Fruit fly (Drosophila melanogaster): ENCODE measurements around the gene tal-2A.

The tal-2A gene

DNA sequence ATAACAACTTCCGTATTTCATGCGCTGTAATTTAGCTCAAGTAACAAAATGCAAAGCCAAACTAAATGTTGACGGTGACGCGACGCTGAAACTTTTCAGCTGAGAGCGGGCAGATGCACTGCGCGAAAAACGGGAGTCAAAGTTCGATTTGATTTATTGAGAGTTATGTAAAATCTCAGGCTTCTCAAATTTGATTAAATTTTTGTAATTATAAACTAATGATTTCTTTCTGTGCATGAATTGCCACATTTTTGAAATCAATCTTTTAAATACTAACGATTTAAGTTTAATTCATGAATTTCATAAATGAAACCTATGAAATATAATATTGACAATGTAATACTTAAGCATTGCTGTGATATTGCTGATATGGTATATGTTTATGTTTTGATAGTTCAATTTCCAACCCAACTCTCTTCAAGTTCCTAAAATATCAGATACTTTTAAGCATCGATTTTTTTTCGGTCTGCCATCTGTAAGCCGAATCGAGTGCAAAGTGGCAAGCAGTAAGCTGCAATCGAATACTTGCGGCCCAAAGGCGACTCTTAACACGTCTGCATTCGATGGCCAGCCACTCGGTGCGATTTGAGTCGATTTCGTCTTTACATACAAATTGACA lies 9.8 kb downstream of the tal-2A start:
- no peak for TF ChIP-seq noc (tag; optimal IDR thresholded peaks at IDR 0.05)

DNA sequence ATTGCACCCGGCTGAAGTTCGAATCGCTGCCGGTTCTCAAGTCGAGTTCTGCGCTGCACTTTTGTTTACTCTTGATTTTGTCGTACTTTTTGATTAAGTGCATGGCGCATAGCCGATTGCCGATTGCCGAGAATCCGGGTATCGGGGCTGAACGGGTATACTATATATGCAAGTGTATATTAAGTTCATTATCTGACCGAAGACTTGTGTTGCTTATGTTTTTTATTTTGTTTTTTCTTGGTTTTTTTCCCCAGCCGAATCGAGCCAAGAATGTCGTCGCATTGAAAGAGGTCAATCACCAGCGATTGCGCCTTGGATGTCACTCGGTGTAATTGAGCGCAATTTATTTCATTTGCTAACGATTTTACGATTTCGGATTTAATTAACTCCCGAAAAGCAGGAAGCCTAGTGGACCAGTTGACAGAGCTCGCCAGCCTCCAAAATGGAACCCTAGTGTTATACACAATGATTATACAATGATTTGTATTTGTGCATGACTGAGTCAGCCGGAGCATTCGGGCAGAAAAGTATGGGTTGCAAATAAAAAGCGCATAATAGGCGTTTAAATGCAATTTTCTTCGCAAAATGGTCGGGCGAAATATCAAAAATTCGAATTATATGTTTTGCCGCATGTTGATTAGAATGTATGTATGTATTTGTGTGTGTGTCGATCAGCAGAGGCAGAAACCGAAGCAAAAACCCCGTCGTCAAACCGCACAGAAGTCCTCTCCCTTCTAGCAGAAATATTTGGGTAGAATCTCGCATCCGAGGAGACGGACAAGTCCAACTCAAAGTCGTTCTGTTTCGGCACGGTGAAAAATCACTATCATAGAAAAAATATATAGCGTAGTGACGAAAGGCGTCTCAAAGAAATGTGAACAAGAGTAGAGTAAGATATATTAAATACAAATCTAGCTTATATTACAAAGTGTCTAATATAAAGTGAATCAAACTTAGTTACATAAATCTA lies 15.3 kb downstream of the tal-2A start, which contains the start of gene Mst87F:
Gene Mst87F (minus strand): TSS at position 56 of the 970 bp plus-strand sequence.
- no peak for TF ChIP-seq noc (tag; optimal IDR thresholded peaks at IDR 0.05)

DNA sequence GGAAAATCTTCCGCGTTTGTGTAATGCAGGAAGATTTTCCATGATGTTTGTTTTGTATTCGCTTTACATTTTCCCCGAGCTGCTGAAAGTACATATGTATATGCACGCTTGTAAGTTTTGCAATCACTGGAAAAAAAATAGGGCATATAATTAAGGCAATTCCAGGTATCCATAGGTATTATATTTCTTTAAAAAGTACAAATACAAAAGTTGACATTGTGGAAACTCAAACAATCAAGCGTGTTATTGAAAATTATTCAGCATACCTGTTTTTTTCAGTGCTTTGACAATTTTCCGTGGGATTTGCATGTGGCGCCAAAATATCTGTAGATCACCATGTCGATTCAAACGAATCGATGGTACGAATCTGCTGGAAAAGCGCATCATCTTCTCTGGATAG lies 18.1 kb downstream of the tal-2A start:
- TF ChIP-seq noc (tag; optimal IDR thresholded peaks at IDR 0.05), result no peak

DNA sequence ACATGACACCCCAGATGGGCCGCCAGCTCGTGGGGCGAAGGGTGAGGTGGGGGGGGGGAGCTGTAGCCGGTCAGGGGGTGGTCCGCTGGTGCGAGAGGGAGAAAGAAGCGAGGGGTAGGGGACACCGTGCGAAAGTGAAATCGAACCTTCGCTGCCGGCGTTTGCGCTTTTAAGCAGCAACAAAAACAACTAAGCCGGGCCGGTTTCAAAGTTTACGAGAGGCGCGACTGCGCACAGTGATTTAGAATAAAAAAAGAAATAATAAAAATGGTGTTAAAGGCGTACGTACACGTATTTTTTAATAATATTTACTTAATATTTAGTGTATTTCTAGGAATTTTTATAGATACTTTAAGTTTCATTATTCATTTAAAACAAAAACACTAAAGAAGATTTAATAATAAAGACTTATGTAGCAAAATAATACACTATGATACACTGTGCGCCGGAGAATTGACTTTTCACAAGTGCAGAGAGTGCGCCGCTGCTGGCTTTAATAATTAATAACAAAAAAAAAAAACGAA lies 18.7 kb downstream of the tal-2A start:
- peak; percentile 43 for TF ChIP-seq noc (tag; optimal IDR thresholded peaks at IDR 0.05)

DNA sequence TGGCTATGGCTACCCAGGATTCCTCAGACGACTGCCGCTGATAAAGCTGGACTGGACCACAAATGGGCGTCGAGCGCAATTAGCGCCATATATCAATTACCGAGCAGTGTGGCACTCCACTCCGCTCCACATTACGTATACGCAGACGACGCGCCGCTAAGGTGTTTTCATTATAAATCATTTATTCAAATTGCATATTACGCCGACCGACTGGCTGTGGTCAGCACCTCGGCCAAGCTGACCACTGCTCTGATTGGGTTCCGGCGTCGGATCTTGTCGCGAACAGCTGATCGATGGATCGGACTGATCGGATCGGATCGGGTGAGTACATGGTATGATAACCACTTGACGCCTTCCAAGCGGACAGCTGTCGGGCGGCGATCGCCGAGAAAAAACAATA lies 20.0 kb downstream of the tal-2A start:
- no peak for TF ChIP-seq noc (tag; optimal IDR thresholded peaks at IDR 0.05)

DNA sequence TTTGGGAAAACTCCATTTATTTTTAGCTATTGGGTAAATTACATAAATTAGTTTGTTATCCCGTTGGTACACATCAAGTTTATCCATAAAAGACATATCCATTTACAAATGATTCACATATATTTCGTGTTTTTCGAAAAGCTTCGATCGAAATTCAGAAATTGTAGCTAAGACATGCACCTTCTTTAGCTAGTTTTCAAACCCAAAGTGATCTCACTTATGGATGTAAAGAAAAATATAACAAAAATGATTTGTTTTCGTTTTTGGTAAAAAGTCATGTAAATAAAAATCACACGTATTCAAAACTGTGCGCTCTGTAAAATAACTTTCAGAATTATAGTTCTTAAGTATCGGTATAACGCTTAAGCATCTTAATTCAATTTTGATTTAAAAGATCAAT lies 20.6 kb downstream of the tal-2A start:
- no peak for TF ChIP-seq noc (tag; optimal IDR thresholded peaks at IDR 0.05)

DNA sequence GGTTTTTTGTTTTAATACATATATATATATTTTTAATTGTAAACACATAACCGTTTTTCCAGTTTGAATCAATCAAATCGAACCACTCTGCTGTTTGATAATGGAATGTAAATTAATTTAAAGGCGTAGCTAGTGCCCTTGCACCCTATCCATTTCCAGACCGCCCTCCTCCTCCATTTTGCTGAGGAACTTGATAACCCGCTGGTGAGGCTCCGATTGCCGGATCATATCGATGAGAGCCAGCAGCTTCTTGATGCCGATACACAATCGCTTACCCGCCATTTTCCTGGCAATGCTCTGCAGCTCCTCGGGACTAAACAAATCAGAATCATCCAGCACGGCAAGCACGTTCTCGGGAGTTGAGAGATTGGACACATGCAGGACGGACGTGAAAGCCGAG lies 21.6 kb downstream of the tal-2A start:
- TF ChIP-seq noc (tag; optimal IDR thresholded peaks at IDR 0.05), result no peak

DNA sequence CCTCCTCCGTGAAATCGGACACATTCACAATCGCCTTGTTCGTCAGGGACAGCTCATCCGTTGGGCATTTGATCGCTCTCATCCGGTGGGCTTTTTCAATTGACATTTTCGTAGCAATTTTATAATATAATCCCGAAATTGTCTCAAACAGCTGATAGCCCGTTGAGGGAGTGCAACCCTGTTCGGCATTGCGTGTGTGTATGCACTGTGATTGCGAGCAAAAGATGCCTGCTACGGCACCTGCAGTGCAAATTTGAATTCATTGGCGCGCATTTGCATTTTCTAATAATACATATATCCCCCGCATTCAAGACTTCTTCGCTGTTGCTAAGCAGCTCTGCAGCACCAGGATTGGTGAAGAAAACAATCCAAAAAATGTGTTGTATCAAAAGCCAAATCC lies 24.9 kb downstream of the tal-2A start, which contains the start of gene Nsf2:
Gene Nsf2 (minus strand): TSS at position 185 of the 400 bp plus-strand sequence.
- TF ChIP-seq noc (tag; optimal IDR thresholded peaks at IDR 0.05), result no peak

DNA sequence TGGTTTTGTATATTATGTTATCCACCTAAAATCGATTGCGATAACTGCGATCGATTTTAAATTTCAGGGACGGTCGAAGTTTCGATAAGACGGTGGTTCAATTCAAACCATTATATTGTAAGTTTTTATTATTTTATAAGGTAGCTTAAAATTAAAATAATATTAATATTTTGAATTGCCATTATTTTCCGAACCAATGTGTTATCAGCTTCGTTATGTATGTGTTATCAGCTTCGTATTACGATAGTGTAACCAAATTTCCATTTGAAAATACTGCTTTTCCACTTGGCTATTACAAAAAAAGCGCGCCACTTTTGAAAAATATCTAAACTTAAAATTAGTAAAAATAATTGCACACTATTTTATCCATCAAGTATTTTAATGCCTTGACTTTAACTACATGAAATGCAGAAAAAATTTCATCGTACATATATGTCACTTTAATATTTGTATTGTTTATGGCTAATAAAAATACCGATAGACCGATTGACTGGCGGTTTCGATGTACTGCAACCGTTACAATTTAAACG lies 27.0 kb downstream of the tal-2A start, which contains the start of gene CG31495:
Gene CG31495 (minus strand): TSS at position 52 of the 530 bp plus-strand sequence.
- TF ChIP-seq noc (tag; optimal IDR thresholded peaks at IDR 0.05), result no peak

DNA sequence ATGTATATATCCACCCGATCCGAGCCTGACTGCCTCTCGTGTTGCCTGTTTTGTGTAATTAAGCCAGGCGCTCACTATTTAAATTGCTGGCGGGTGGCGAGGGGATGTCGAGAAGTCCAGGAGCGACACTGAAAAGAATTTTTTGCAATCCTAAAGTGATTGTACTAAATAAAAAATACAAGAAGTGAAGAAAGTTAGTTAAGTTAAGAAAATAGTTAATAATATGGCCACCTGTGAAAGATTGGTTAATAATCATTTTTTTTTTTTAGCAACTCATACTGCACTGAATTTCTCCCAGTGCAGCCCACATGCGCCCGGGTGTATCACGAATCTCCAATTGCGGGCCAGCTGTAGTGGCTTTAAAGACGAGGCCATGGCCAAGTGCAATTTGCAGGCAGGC lies 28.0 kb downstream of the tal-2A start:
- TF ChIP-seq noc (tag; optimal IDR thresholded peaks at IDR 0.05), result no peak

DNA sequence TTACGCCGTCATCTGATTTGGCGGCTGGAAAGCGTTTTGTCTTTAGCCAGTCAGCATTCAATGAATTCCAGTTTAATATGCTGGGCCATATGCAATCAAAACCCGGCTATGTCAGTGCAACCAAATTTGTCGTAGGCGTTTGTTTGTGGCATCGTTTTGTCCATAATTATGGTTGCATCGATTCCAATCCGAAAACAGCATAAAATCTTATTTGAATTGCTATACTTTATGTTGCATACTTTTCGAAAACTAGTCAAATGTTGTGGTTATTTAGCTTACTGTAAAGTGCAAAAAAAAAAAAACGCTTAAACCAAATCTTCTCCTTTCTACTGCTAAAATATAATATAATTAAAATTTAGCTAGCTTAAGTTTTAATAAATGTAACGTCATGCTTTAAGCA lies 29.6 kb downstream of the tal-2A start:
- TF ChIP-seq noc (tag; optimal IDR thresholded peaks at IDR 0.05), result no peak

DNA sequence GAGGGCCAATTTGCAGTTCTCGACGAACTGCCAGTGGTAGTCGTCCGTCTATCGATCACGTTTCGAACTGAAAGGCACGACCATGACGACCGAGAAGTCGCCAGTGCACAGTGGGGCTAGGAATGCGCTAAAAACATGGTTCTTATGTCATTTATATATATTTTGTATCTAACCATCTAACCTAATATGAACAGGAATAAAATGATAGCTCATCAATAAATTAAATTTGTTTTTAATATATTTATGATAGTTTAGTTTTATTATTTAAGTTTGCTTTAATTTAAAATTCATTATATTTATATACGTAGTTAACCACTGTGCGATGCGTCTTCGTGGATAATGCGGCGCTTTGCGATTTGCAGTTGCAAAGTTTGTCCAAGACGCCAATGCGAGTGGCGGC lies 30.7 kb downstream of the tal-2A start:
- no peak for TF ChIP-seq noc (tag; optimal IDR thresholded peaks at IDR 0.05)

DNA sequence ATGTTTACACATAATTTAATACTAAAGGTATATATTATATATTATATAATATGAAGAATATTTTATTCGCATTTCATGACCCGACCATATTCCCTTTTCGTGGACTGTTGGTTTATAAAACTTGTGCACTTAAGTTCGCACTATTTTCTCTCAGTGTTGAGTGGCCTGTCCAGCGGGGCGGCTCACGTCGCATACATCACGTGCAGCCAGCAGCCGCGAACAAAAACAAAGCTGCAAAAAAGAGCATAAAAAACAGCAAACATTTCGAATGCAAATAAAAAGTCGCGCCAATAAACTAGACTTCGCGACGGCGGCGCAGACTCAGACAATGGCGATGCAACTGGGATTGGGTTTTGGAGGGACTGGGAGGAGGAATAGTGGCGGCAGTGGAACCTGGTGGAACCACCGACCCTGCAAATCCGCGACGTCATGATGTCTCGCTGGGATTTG lies 32.4 kb downstream of the tal-2A start:
- no peak for TF ChIP-seq noc (tag; optimal IDR thresholded peaks at IDR 0.05)

DNA sequence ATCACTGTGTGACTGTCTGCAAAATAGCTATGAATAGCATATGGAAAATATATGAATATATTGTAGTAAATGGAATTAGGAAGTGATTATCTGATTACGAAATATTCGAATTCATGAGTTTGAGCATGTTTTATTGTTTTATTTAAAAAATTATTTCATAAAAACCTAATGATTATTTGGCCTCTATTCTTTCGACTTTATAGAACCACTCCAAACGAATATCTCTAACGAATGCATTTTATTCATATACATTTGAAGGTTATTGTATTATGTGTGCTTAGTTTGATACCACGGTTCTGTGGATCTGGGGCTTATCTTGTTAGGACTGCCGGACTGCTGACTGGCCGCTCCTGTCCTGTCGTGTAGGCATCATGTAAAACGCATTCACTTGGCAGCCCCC lies 33.0 kb downstream of the tal-2A start:
- no peak for TF ChIP-seq noc (tag; optimal IDR thresholded peaks at IDR 0.05)

DNA sequence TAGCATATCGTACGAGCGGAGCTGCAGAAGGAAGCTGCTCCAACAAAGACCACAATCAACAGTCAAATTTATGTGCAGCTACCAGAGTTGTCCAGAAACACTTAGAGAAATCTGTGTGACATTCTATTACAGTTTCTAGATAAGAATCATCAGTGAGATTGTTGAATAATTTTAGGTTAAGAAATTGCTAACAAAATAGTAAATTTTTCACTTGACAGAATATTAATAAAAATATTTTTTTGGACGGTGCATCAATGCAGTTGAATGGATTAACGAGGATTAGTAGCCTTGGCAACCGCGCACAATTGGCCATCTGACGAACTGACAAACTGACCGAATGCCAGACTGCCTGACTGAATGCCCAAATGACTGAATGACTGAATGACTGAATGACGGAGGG lies 34.4 kb downstream of the tal-2A start:
- TF ChIP-seq noc (tag; optimal IDR thresholded peaks at IDR 0.05), result no peak

DNA sequence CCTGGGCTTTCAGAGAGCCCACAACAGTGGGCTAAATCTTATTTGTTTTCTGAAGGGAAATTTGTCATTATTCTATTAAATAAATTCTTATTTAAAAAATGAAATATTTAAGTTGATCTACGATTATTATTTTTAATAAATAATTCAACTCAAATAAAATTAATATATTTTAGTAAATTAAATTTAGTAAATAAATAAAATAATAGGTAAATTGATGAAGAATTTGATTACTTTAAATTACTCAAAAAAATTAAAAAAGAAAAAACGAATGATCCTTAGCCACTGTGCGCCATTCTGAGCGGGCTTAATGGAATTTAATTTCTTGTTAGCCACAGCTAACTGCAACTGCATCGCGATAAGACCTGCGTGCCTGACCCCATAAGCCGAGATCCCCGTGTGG lies 35.4 kb downstream of the tal-2A start:
- no peak for TF ChIP-seq noc (tag; optimal IDR thresholded peaks at IDR 0.05)

All from whole organism, larva.